Worm (Caenorhabditis elegans) whole organism, early embryonic: ENCODE measurements around the gene dnj-18.

Experiments
- ama-1 ChIP-seq: fragments of 150-350 bp; optimal IDR thresholded peaks from 2 replicates; lab custom pipeline; 2014
- flt-1 ChIP-seq: fragments of 200-800 bp; sonication (Bioruptor generic); IDR thresholded peaks from 2 replicates; pipeline ENCODE4 v1.3.6; 2022; ENCODE audit warnings: missing genetic modification characterization, missing compliant biosample characterization
- hnd-1 ChIP-seq: sonication (generic microtip); optimal IDR thresholded peaks from 2 replicates; lab custom pipeline; 2016; ENCODE audit warnings: missing genetic modification characterization, missing compliant biosample characterization
- pes-1 ChIP-seq: fragments of 200-800 bp; sonication (Bioruptor generic); IDR thresholded peaks from 2 replicates; pipeline ENCODE4 v1.3.6; 2022; ENCODE audit warnings: missing genetic modification reagents, missing genetic modification characterization, missing compliant biosample characterization

ce11 chrIII:4655402-4655801 is 42.5 kb upstream of the dnj-18 start, which contains the start of gene T23F11.2:
- TF ChIP-seq ama-1 (lab: Kevin White, UChicago) (no peak), hnd-1 (tag; lab: Kevin White, UChicago) (no peak), flt-1 (no peak), pes-1 (GFP tag; lab: Robert Waterston, UW) (no peak)
